Worm (Caenorhabditis elegans) whole organism, L4 larva: Measurements from ENCODE around the gene F59B10.3.
A peak's percentile ranks its signal among the peaks of the same experiment; 100 is the strongest.

Source experiments
- F44E2.7 ChIP-seq: fragments of 200-800 bp; sonication (Bioruptor generic); IDR thresholded peaks from 2 replicates; pipeline ENCODE4 v2.1.2; 2022; ENCODE audit warnings: missing genetic modification characterization, missing compliant biosample characterization
- ceh-28 ChIP-seq: fragments of 150-350 bp; optimal IDR thresholded peaks from 2 replicates; lab custom pipeline; 2014; ENCODE audit warnings: missing biosample characterization, missing genetic modification reagents, missing genetic modification characterization
- dve-1 ChIP-seq: sonication (generic microtip); optimal IDR thresholded peaks from 2 replicates; lab custom pipeline; 2017; ENCODE audit warnings: antibody characterized with exemption, mild to moderate bottlenecking, missing genetic modification characterization, missing compliant biosample characterization; ENCODE audit not compliant: insufficient read depth
- egl-43 ChIP-seq: fragments of 200-800 bp; sonication (Bioruptor generic); IDR thresholded peaks from 2 replicates; pipeline ENCODE4 v1.3.6; 2022; ENCODE audit warnings: missing genetic modification reagents, missing genetic modification characterization, missing compliant biosample characterization
- fos-1 ChIP-seq: fragments of 150-350 bp; optimal IDR thresholded peaks from 2 replicates; lab custom pipeline; 2014; ENCODE audit warnings: missing biosample characterization, missing genetic modification characterization
- jun-1 ChIP-seq: fragments of 150-350 bp; optimal IDR thresholded peaks from 2 replicates; lab custom pipeline; 2014; ENCODE audit warnings: missing biosample characterization, missing genetic modification reagents, missing genetic modification characterization
- lin-1 ChIP-seq: fragments of 200-800 bp; sonication (Bioruptor generic); IDR thresholded peaks from 2 replicates; pipeline ENCODE4 v1.3.6; 2022; ENCODE audit warnings: missing genetic modification reagents, missing genetic modification characterization, missing compliant biosample characterization
- lin-29 ChIP-seq: fragments of 200-800 bp; sonication (Bioruptor generic); IDR thresholded peaks from 2 replicates; pipeline ENCODE4 v1.3.6; 2022; ENCODE audit warnings: missing genetic modification reagents, missing genetic modification characterization, missing compliant biosample characterization
- lin-39 ChIP-seq: fragments of 150-350 bp; optimal IDR thresholded peaks from 2 replicates; lab custom pipeline; 2014; ENCODE audit warnings: missing biosample characterization, missing genetic modification reagents, missing genetic modification characterization
- sdz-12 ChIP-seq: fragments of 200-800 bp; sonication (Bioruptor generic); optimal IDR thresholded peaks from 2 replicates; lab custom pipeline; 2018; ENCODE audit warnings: mild to moderate bottlenecking, missing genetic modification characterization, missing compliant biosample characterization
- skn-1 ChIP-seq: fragments of 150-350 bp; optimal IDR thresholded peaks from 2 replicates; lab custom pipeline; 2014; ENCODE audit warnings: missing biosample characterization, missing genetic modification characterization
- snpc-4 ChIP-seq: fragments of 150-350 bp; optimal IDR thresholded peaks from 2 replicates; lab custom pipeline; 2014; ENCODE audit warnings: missing biosample characterization, missing genetic modification characterization
- ztf-11 ChIP-seq: fragments of 150-350 bp; optimal IDR thresholded peaks from 2 replicates; lab custom pipeline; 2014; ENCODE audit warnings: missing biosample characterization, missing genetic modification characterization

DNA sequence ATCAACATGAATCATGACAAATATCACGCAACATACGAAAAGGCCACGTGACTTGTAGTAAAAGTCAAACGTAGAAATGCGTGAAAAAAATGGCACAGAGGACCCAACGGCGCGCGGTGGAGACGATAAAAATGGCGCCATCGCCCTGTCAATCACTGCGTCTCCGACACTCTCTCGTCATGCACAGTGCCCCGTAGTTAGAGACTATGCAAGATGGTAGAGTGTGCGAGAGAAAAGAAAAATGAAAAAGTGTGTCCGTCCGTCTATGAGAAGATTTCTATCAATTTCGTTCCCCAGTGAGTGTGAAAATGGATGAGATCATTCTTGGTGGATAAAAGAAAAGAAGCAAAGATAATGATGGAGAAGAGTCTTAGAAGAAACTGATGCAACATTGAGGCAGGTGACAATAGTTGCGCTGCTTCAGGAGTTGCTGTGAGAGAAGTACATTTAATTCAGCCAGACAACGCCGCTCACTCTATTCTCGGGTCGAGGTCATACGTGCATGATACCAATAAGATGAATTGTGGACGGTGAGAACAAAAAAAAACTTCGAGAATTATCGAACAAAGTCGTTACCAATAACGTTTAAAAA lies 45.2 kb downstream of the F59B10.3 start:
- TF ChIP-seq jun-1 (tag; lab: Kevin White, UChicago): no peak
- TF ChIP-seq snpc-4 (tag; lab: Kevin White, UChicago): no peak
- TF ChIP-seq dve-1 (tag; lab: Kevin White, UChicago): peak; percentile 60
- peak; percentile 3; the same call in 1 of the 2 replicates for TF ChIP-seq egl-43 (GFP tag; lab: Robert Waterston, UW)
- TF ChIP-seq ceh-28 (tag; lab: Kevin White, UChicago): no peak
- no peak for TF ChIP-seq fos-1 (tag; lab: Kevin White, UChicago)
- no peak; the same call in 1 of the 2 replicates for TF ChIP-seq lin-29
- TF ChIP-seq sdz-12 (GFP tag; lab: Kevin White, UChicago): no peak
- no peak for TF ChIP-seq lin-39
- TF ChIP-seq lin-1 (GFP tag; lab: Robert Waterston, UW): peak; percentile 7; the same call in 1 of the 2 replicates
- no peak for TF ChIP-seq skn-1 (tag; lab: Kevin White, UChicago)
- no peak for TF ChIP-seq ztf-11 (tag; lab: Kevin White, UChicago)
- TF ChIP-seq F44E2.7 (GFP tag; lab: Robert Waterston, UW): no peak
